Worm (Caenorhabditis elegans) whole organism, L4 larva: Measurements from ENCODE around the gene clc-9.

Experiments
- F37D6.2 ChIP-seq: sonication (generic microtip); optimal IDR thresholded peaks from 2 replicates; lab custom pipeline; 2016; ENCODE audit warnings: mild to moderate bottlenecking, missing genetic modification characterization, missing compliant biosample characterization
- F44E2.7 ChIP-seq: fragments of 200-800 bp; sonication (Bioruptor generic); IDR thresholded peaks from 2 replicates; pipeline ENCODE4 v2.1.2; 2022; ENCODE audit warnings: missing genetic modification characterization, missing compliant biosample characterization
- R02D3.7 ChIP-seq: fragments of 150-350 bp; sonication (generic microtip); optimal IDR thresholded peaks from 3 replicates; lab custom pipeline; 2014; ENCODE audit warnings: missing biosample characterization, missing genetic modification characterization
- T26A8.4 ChIP-seq: fragments of 200-800 bp; sonication (Bioruptor generic); IDR thresholded peaks from 2 replicates; pipeline ENCODE4 v1.3.6; 2022; ENCODE audit warnings: missing genetic modification characterization, missing compliant biosample characterization
- Y48G9A.11 ChIP-seq: fragments of 200-800 bp; sonication (Bioruptor generic); IDR thresholded peaks from 2 replicates; pipeline ENCODE4 v1.3.6; 2022; ENCODE audit warnings: missing genetic modification reagents, missing genetic modification characterization, missing compliant biosample characterization
- Y75B8A.6 ChIP-seq: fragments of 200-800 bp; sonication (Bioruptor generic); IDR thresholded peaks from 2 replicates; pipeline ENCODE4 v1.3.6; 2022; ENCODE audit warnings: missing genetic modification reagents, missing genetic modification characterization, missing compliant biosample characterization
- aha-1 ChIP-seq: fragments of 150-350 bp; peaks from one replicate; lab custom pipeline; 2014; ENCODE audit warnings: missing biosample characterization, missing genetic modification characterization
- aly-2 ChIP-seq: sonication (generic microtip); optimal IDR thresholded peaks from 2 replicates; lab custom pipeline; 2018; ENCODE audit warnings: missing biosample characterization, missing genetic modification characterization
- attf-4 ChIP-seq: sonication (generic microtip); optimal IDR thresholded peaks from 3 replicates; lab custom pipeline; 2017; ENCODE audit warnings: missing biosample characterization, missing genetic modification characterization
- ceh-20 ChIP-seq: fragments of 200-800 bp; sonication (Bioruptor generic); IDR thresholded peaks from 2 replicates; pipeline ENCODE4 v1.3.6; 2022; ENCODE audit warnings: missing genetic modification reagents, missing genetic modification characterization, missing compliant biosample characterization
- ceh-28 ChIP-seq: fragments of 150-350 bp; optimal IDR thresholded peaks from 2 replicates; lab custom pipeline; 2014; ENCODE audit warnings: missing biosample characterization, missing genetic modification reagents, missing genetic modification characterization
- ceh-44 ChIP-seq: fragments of 200-800 bp; sonication (Bioruptor generic); IDR thresholded peaks from 2 replicates; pipeline ENCODE4 v1.3.6; 2022; ENCODE audit warnings: missing genetic modification reagents, missing genetic modification characterization, missing compliant biosample characterization
- ceh-82 ChIP-seq: sonication (generic microtip); optimal IDR thresholded peaks from 2 replicates; lab custom pipeline; 2017; ENCODE audit warnings: missing biosample characterization, missing genetic modification characterization
- ces-1 ChIP-seq: fragments of 150-350 bp; sonication (generic microtip); optimal IDR thresholded peaks from 4 replicates; lab custom pipeline; 2014; ENCODE audit warnings: missing biosample characterization, missing genetic modification reagents, missing genetic modification characterization
- daf-16 ChIP-seq, 3 experiments: sonication (generic microtip); optimal IDR thresholded peaks; 2 replicates each; lab custom pipeline; 2016 to 2017; ENCODE audit warnings: missing genetic modification characterization in 3 of 3, missing genetic modification reagents in 3 of 3, mild to moderate bottlenecking in 2 of 3, missing compliant biosample characterization in 2 of 3, missing biosample characterization in 1 of 3, moderate library complexity in 1 of 3
- dmd-8 ChIP-seq: fragments of 200-800 bp; sonication (Bioruptor generic); IDR thresholded peaks from 2 replicates; pipeline ENCODE4 v1.3.6; 2022; ENCODE audit warnings: missing genetic modification characterization, missing compliant biosample characterization
- dpl-1 ChIP-seq: fragments of 150-350 bp; optimal IDR thresholded peaks from 2 replicates; lab custom pipeline; 2014; ENCODE audit warnings: missing biosample characterization, missing genetic modification reagents, missing genetic modification characterization
- duxl-1 ChIP-seq: sonication (generic microtip); optimal IDR thresholded peaks from 2 replicates; lab custom pipeline; 2016; ENCODE audit warnings: mild to moderate bottlenecking, missing genetic modification characterization, moderate library complexity, missing compliant biosample characterization; ENCODE audit not compliant: poor library complexity
- egl-27 ChIP-seq: sonication (generic microtip); optimal IDR thresholded peaks from 3 replicates; lab custom pipeline; 2017; ENCODE audit warnings: missing biosample characterization, missing genetic modification reagents, missing genetic modification characterization
- egl-43 ChIP-seq: fragments of 200-800 bp; sonication (Bioruptor generic); IDR thresholded peaks from 2 replicates; pipeline ENCODE4 v1.3.6; 2022; ENCODE audit warnings: missing genetic modification reagents, missing genetic modification characterization, missing compliant biosample characterization
- fkh-10 ChIP-seq: fragments of 150-350 bp; optimal IDR thresholded peaks from 2 replicates; lab custom pipeline; 2014; ENCODE audit warnings: missing biosample characterization, missing genetic modification reagents, missing genetic modification characterization
- fos-1 ChIP-seq: fragments of 150-350 bp; optimal IDR thresholded peaks from 2 replicates; lab custom pipeline; 2014; ENCODE audit warnings: missing biosample characterization, missing genetic modification characterization
- hif-1 ChIP-seq, 2 experiments: sonication (generic microtip); optimal IDR thresholded peaks; 2 replicates each; lab custom pipeline; 2016 to 2017; ENCODE audit warnings: missing compliant biosample characterization in 2 of 2, missing genetic modification characterization in 2 of 2, missing genetic modification reagents in 2 of 2, missing genotype in 2 of 2, mild to moderate bottlenecking in 1 of 2
- hlh-11 ChIP-seq: fragments of 200-800 bp; sonication (Bioruptor generic); optimal IDR thresholded peaks from 2 replicates; lab custom pipeline; 2018; ENCODE audit warnings: mild to moderate bottlenecking, missing genetic modification characterization, missing compliant biosample characterization
- hmg-1.1 ChIP-seq: fragments of 200-800 bp; sonication (Bioruptor generic); IDR thresholded peaks from 2 replicates; pipeline ENCODE4 v1.3.6; 2022; ENCODE audit warnings: missing genetic modification reagents, missing genetic modification characterization, missing compliant biosample characterization
- jun-1 ChIP-seq: fragments of 150-350 bp; optimal IDR thresholded peaks from 2 replicates; lab custom pipeline; 2014; ENCODE audit warnings: missing biosample characterization, missing genetic modification reagents, missing genetic modification characterization
- lim-7 ChIP-seq: fragments of 200-800 bp; sonication (Bioruptor generic); IDR thresholded peaks from 2 replicates; pipeline ENCODE4 v1.3.6; 2022; ENCODE audit warnings: missing genetic modification characterization, missing compliant biosample characterization
- lin-29 ChIP-seq: fragments of 200-800 bp; sonication (Bioruptor generic); IDR thresholded peaks from 2 replicates; pipeline ENCODE4 v1.3.6; 2022; ENCODE audit warnings: missing genetic modification reagents, missing genetic modification characterization, missing compliant biosample characterization
- lin-38 ChIP-seq: fragments of 200-800 bp; sonication (Bioruptor generic); IDR thresholded peaks from 2 replicates; pipeline ENCODE4 v1.3.6; 2022; ENCODE audit warnings: missing genetic modification reagents, missing genetic modification characterization, missing compliant biosample characterization
- lin-39 ChIP-seq: fragments of 150-350 bp; optimal IDR thresholded peaks from 2 replicates; lab custom pipeline; 2014; ENCODE audit warnings: missing biosample characterization, missing genetic modification reagents, missing genetic modification characterization
- madf-5 ChIP-seq, 2 experiments: fragments of 200-800 bp; sonication (Bioruptor generic); IDR thresholded peaks; 2 replicates each; pipeline ENCODE4 v1.3.6; 2022; ENCODE audit warnings: missing compliant biosample characterization in 2 of 2, missing genetic modification characterization in 2 of 2
- mdl-1 ChIP-seq, 2 experiments: fragments of 150-350 bp in 1 of 2; sonication (generic microtip) in 1 of 2; optimal IDR thresholded peaks; 2 replicates each; lab custom pipeline; 2014 to 2017; ENCODE audit warnings: missing biosample characterization in 2 of 2, missing genetic modification characterization in 2 of 2
- mdt-29 ChIP-seq: fragments of 200-800 bp; sonication (Bioruptor generic); IDR thresholded peaks from 2 replicates; pipeline ENCODE4 v1.3.6; 2022; ENCODE audit warnings: missing genetic modification reagents, missing genetic modification characterization, missing compliant biosample characterization
- mes-2 ChIP-seq: sonication (generic microtip); optimal IDR thresholded peaks from 2 replicates; lab custom pipeline; 2016; ENCODE audit warnings: missing genotype, mild to moderate bottlenecking, missing genetic modification characterization, missing compliant biosample characterization; ENCODE audit not compliant: poor library complexity, severe bottlenecking
- nhr-102 ChIP-seq: sonication (generic microtip); optimal IDR thresholded peaks from 2 replicates; lab custom pipeline; 2016; ENCODE audit warnings: mild to moderate bottlenecking, missing genetic modification characterization, moderate library complexity, missing compliant biosample characterization
- nhr-111 ChIP-seq: fragments of 200-800 bp; sonication (Bioruptor generic); optimal IDR thresholded peaks from 2 replicates; lab custom pipeline; 2018; ENCODE audit warnings: mild to moderate bottlenecking, missing genetic modification characterization, missing compliant biosample characterization
- nhr-237 ChIP-seq: sonication (generic microtip); optimal IDR thresholded peaks from 2 replicates; lab custom pipeline; 2017; ENCODE audit warnings: missing biosample characterization, missing genetic modification characterization
- nhr-42 ChIP-seq: fragments of 200-800 bp; sonication (Bioruptor generic); IDR thresholded peaks from 2 replicates; pipeline ENCODE4 v1.3.6; 2022; ENCODE audit warnings: missing genetic modification characterization, missing compliant biosample characterization
- nhr-6 ChIP-seq: fragments of 150-350 bp; optimal IDR thresholded peaks from 2 replicates; lab custom pipeline; 2014; ENCODE audit warnings: missing biosample characterization, missing genetic modification characterization
- php-3 ChIP-seq: fragments of 200-800 bp; sonication (Bioruptor generic); IDR thresholded peaks from 2 replicates; pipeline ENCODE4 v1.3.6; 2022; ENCODE audit warnings: missing genetic modification reagents, missing genetic modification characterization, missing compliant biosample characterization
- sdz-12 ChIP-seq: fragments of 200-800 bp; sonication (Bioruptor generic); optimal IDR thresholded peaks from 2 replicates; lab custom pipeline; 2018; ENCODE audit warnings: mild to moderate bottlenecking, missing genetic modification characterization, missing compliant biosample characterization
- set-16 ChIP-seq: fragments of 200-800 bp; sonication (Bioruptor generic); IDR thresholded peaks from 2 replicates; pipeline ENCODE4 v1.3.6; 2022; ENCODE audit warnings: missing genetic modification reagents, missing genetic modification characterization, missing compliant biosample characterization
- snpc-1.2 ChIP-seq: fragments of 200-800 bp; sonication (Bioruptor generic); IDR thresholded peaks from 2 replicates; pipeline ENCODE4 v1.3.6; 2022; ENCODE audit warnings: missing genetic modification reagents, missing genetic modification characterization, missing compliant biosample characterization
- snpc-4 ChIP-seq: fragments of 150-350 bp; optimal IDR thresholded peaks from 2 replicates; lab custom pipeline; 2014; ENCODE audit warnings: missing biosample characterization, missing genetic modification characterization
- spr-1 ChIP-seq: sonication (generic microtip); optimal IDR thresholded peaks from 2 replicates; lab custom pipeline; 2016; ENCODE audit warnings: mild to moderate bottlenecking, missing genetic modification characterization, missing compliant biosample characterization
- tra-1 ChIP-seq: fragments of 200-800 bp; sonication (Bioruptor generic); IDR thresholded peaks from 2 replicates; pipeline ENCODE4 v1.3.6; 2022; ENCODE audit warnings: missing genetic modification reagents, missing genetic modification characterization, missing compliant biosample characterization
- unc-130 ChIP-seq: sonication (generic microtip); optimal IDR thresholded peaks from 2 replicates; lab custom pipeline; 2016; ENCODE audit warnings: missing genetic modification reagents, missing genetic modification characterization, missing compliant biosample characterization
- vab-7 ChIP-seq: fragments of 200-800 bp; sonication (Bioruptor generic); IDR thresholded peaks from 2 replicates; pipeline ENCODE4 v1.3.6; 2022; ENCODE audit warnings: missing genetic modification reagents, missing genetic modification characterization, missing compliant biosample characterization
- ztf-7 ChIP-seq: fragments of 150-350 bp; optimal IDR thresholded peaks from 2 replicates; lab custom pipeline; 2014; ENCODE audit warnings: missing biosample characterization, missing genetic modification characterization

clc-9 gene

ce11 chrIV:11149454-11150163, 36.9 kb downstream of the clc-9 start, which contains the start of the genes F01G4.6 and pfd-1 (continued):
- TF ChIP-seq dmd-8 (GFP tag; lab: Robert Waterston, UW) = no peak
- TF ChIP-seq vab-7 (GFP tag; lab: Robert Waterston, UW) = peak; percentile 55; the same call in 1 of the 2 replicates
- TF ChIP-seq hif-1 (tag; optimal IDR thresholded peaks at IDR 0.05; lab: Kevin White, UChicago) = peak; percentile 29 to 89
- peak; percentile 42 for TF ChIP-seq spr-1 (tag; lab: Kevin White, UChicago)
- peak; percentile 87 for TF ChIP-seq hmg-1.1 (GFP tag; lab: Robert Waterston, UW)
- TF ChIP-seq egl-27 = no peak
- peak; percentile 92 for TF ChIP-seq nhr-6
- peak; percentile 83 for TF ChIP-seq jun-1
- no peak for TF ChIP-seq fos-1
- no peak for TF ChIP-seq F44E2.7
- no peak for TF ChIP-seq madf-5 (GFP tag; IDR thresholded peaks at IDR 0.05; lab: Robert Waterston, UW)
- TF ChIP-seq ceh-20 (GFP tag; lab: Robert Waterston, UW) = peak; percentile 89
- peak in 1 of 2 experiments; percentile 60 for TF ChIP-seq mdl-1 (tag; optimal IDR thresholded peaks at IDR 0.05; lab: Kevin White, UChicago)
- TF ChIP-seq attf-4 (tag; lab: Kevin White, UChicago) = no peak
- TF ChIP-seq snpc-4 (tag; lab: Kevin White, UChicago) = no peak
- TF ChIP-seq mdt-29 (GFP tag; lab: Robert Waterston, UW) = peak; percentile 49; the same call in 1 of the 2 replicates
- no peak for TF ChIP-seq aly-2 (tag; lab: Kevin White, UChicago)
- TF ChIP-seq tra-1 (GFP tag; lab: Robert Waterston, UW) = 0 out of 2 replicates have a peak, but pooled peaks have one; percentile 11
- no peak for TF ChIP-seq ceh-82 (tag; lab: Kevin White, UChicago)
- no peak for TF ChIP-seq ceh-44 (GFP tag; lab: Robert Waterston, UW)
- TF ChIP-seq nhr-102 (tag; lab: Kevin White, UChicago) = peak; percentile 83
- TF ChIP-seq Y48G9A.11 (GFP tag; lab: Robert Waterston, UW) = no peak
- TF ChIP-seq ces-1 (GFP tag; lab: Kevin White, UChicago) = peak; percentile 24
- TF ChIP-seq php-3 = peak; percentile 75
- TF ChIP-seq lin-29 (GFP tag; lab: Robert Waterston, UW) = peak; percentile 71; the same call in 1 of the 2 replicates
- 0 out of 2 replicates have a peak, but pooled peaks have one; percentile 47 for TF ChIP-seq Y75B8A.6 (GFP tag; lab: Robert Waterston, UW)
- peak in 1 of 2 experiments; percentile 61 for TF ChIP-seq daf-16 (GFP tag; optimal IDR thresholded peaks at IDR 0.05; lab: Kevin White, UChicago)
- peak; percentile 70 for TF ChIP-seq daf-16 (tag; optimal IDR thresholded peaks at IDR 0.05; lab: Kevin White, UChicago)
- TF ChIP-seq duxl-1 (tag; lab: Kevin White, UChicago) = peak; percentile 76
- no peak for TF ChIP-seq ztf-7 (tag; lab: Kevin White, UChicago)
- peak; percentile 30 for TF ChIP-seq sdz-12 (GFP tag; lab: Kevin White, UChicago)
- TF ChIP-seq hlh-11 (tag; lab: Kevin White, UChicago) = peak; percentile 92
- TF ChIP-seq snpc-1.2 (GFP tag; lab: Robert Waterston, UW) = no peak
- TF ChIP-seq lin-39 = no peak
- peak; percentile 93 for TF ChIP-seq aha-1
- 0 out of 2 replicates have a peak, but pooled peaks have one; percentile 56 for TF ChIP-seq egl-43 (GFP tag; lab: Robert Waterston, UW)
- no peak for TF ChIP-seq nhr-111
- peak; percentile 67 for TF ChIP-seq fkh-10
- peak; percentile 89 for TF ChIP-seq T26A8.4 (GFP tag; lab: Robert Waterston, UW)
- 0 out of 2 replicates have a peak, but pooled peaks have one; percentile 11 for TF ChIP-seq nhr-42 (GFP tag; lab: Robert Waterston, UW)
- peak; percentile 24 for TF ChIP-seq unc-130 (GFP tag; lab: Kevin White, UChicago)
- TF ChIP-seq ceh-28 = no peak
- peak; percentile 79 for TF ChIP-seq F37D6.2 (tag; lab: Kevin White, UChicago)
- TF ChIP-seq R02D3.7 (tag; lab: Kevin White, UChicago) = no peak
- peak; percentile 93 for TF ChIP-seq mes-2 (tag; lab: Kevin White, UChicago)
- no peak for TF ChIP-seq lim-7 (GFP tag; lab: Robert Waterston, UW)
- no peak for TF ChIP-seq nhr-237 (tag; lab: Kevin White, UChicago)
- TF ChIP-seq dpl-1 (GFP tag; lab: Kevin White, UChicago) = peak; percentile 88
- TF ChIP-seq set-16 (GFP tag; lab: Robert Waterston, UW) = peak; percentile 18; the same call in 1 of the 2 replicates
- peak; percentile 84 for TF ChIP-seq lin-38
